Worm (Caenorhabditis elegans) whole organism, midembryonic: ENCODE results near the gene lin-54.
A peak's percentile ranks its signal among the peaks of the same experiment; 100 is the strongest.

ENCODE experiments used
- T22C8.4 ChIP-seq: fragments of 200-800 bp; sonication (Bioruptor generic); IDR thresholded peaks from 2 replicates; pipeline ENCODE4 v1.3.6; 2022; ENCODE audit warnings: missing genetic modification characterization, missing compliant biosample characterization
- cog-1 ChIP-seq: sonication (generic microtip); optimal IDR thresholded peaks from 2 replicates; lab custom pipeline; 2016; ENCODE audit warnings: missing genetic modification characterization, missing compliant biosample characterization
- flt-1 ChIP-seq: fragments of 200-800 bp; sonication (Bioruptor generic); IDR thresholded peaks from 2 replicates; pipeline ENCODE4 v1.3.6; 2022; ENCODE audit warnings: missing genetic modification characterization, missing compliant biosample characterization
- klf-2 ChIP-seq: fragments of 200-800 bp; sonication (Bioruptor generic); conservative IDR thresholded peaks from 2 replicates; pipeline ENCODE4 v1.3.6; 2022; ENCODE audit warnings: missing genetic modification reagents, missing genetic modification characterization, missing compliant biosample characterization
- med-1 ChIP-seq: sonication (generic microtip); optimal IDR thresholded peaks from 2 replicates; lab custom pipeline; 2017; ENCODE audit warnings: missing genetic modification characterization, mild to moderate bottlenecking, missing compliant biosample characterization, antibody characterized with exemption, missing genetic modification reagents; ENCODE audit not compliant: insufficient read depth
- ref-1 ChIP-seq: fragments of 200-800 bp; sonication (Bioruptor generic); conservative IDR thresholded peaks from 2 replicates; pipeline ENCODE4 v1.3.6; 2022; ENCODE audit warnings: missing genetic modification reagents, missing genetic modification characterization, missing compliant biosample characterization
- tab-1 ChIP-seq: fragments of 200-800 bp; sonication (Bioruptor generic); IDR thresholded peaks from 2 replicates; pipeline ENCODE4 v1.3.6; 2022; ENCODE audit warnings: missing genetic modification characterization, missing compliant biosample characterization
- ztf-23 ChIP-seq: fragments of 200-800 bp; sonication (Bioruptor generic); IDR thresholded peaks from 2 replicates; pipeline ENCODE4 v1.3.6; 2022; ENCODE audit warnings: missing genetic modification reagents, missing genetic modification characterization, missing compliant biosample characterization
- ztf-29 ChIP-seq: fragments of 200-800 bp; sonication (Bioruptor generic); IDR thresholded peaks from 2 replicates; pipeline ENCODE4 v1.3.6; 2022; ENCODE audit warnings: missing genetic modification reagents, missing genetic modification characterization, missing compliant biosample characterization

Gene lin-54

DNA sequence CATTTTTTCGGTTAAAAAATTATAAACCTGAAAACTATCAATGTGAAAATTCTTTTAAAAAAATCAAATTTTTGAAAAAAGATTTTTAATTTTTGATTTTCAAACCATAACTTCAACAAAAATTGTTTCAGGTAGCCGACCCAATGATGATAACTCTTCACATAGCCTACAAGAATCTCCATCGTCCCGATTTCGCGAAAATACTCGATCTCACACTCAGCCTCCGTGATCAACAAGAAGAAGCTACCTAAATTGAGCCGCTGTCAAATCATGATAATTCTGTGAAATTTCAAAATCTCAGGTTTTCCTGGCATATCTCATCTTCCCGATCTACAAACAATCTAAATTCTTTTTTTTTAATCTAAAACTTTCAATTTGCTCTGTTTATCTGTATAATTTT, 9.4 kb downstream of the lin-54 start:
- no peak for TF ChIP-seq ztf-29
- no peak for TF ChIP-seq tab-1 (GFP tag; lab: Robert Waterston, UW)
- TF ChIP-seq ref-1 (GFP tag; lab: Robert Waterston, UW), result no peak
- TF ChIP-seq T22C8.4 (GFP tag; lab: Robert Waterston, UW), result no peak
- TF ChIP-seq med-1 (GFP tag; lab: Kevin White, UChicago), result no peak
- TF ChIP-seq flt-1, result no peak
- no peak for TF ChIP-seq ztf-23 (GFP tag; lab: Robert Waterston, UW)
- TF ChIP-seq cog-1, result no peak
- no peak for TF ChIP-seq klf-2 (GFP tag; lab: Robert Waterston, UW)

DNA sequence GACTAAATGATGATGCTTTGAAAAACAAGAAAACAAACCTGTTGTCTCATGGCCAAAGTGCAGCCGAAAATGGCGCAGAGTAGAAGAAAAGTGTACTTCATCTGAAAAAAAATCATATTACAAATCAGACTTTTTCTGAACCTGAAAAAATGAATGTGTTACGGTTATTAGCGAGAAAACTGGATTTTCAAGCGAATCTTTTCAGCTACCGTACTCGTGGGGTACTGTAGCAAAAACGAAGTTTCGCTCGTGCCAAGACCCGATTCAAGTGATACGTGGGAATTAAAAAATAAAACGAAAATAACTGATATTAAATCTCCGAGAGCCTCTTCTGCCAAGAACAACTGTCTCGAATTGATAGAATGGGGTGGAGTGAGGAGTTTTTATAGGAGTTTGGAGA, 11.4 kb downstream of the lin-54 start, which contains the start of gene ttr-51:
ttr-51 (minus strand) TSS at position 101 of the 400 bp plus-strand sequence.
- no peak for TF ChIP-seq flt-1
- TF ChIP-seq tab-1 (GFP tag; lab: Robert Waterston, UW), result no peak
- no peak for TF ChIP-seq ztf-23 (GFP tag; lab: Robert Waterston, UW)
- no peak for TF ChIP-seq ref-1 (GFP tag; lab: Robert Waterston, UW)
- no peak for TF ChIP-seq T22C8.4 (GFP tag; lab: Robert Waterston, UW)
- no peak for TF ChIP-seq ztf-29
- no peak for TF ChIP-seq med-1 (GFP tag; lab: Kevin White, UChicago)
- TF ChIP-seq klf-2 (GFP tag; lab: Robert Waterston, UW), result no peak
- no peak for TF ChIP-seq cog-1

DNA sequence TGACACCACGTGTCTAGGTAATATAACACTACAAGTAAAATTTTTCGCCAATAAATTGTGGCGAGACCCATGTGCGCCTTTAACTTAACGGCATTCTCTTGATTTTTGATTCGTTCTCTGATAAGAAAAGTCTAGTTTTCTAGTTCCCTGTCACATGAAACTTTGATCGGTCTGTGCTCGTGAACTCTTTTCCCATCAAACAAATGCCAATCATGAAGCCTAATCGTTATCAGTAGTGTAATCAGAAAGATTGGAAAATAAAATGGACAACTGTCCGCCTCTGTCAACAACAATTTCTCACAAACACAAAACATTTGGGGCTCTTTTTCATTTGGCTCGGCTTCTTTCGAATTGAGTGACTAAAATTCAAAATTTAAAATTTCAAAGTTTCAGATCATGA, 13.0 kb downstream of the lin-54 start, which contains the start of gene ttr-45:
ttr-45 (plus strand) TSS at position 385 of the 400 bp plus-strand sequence.
- TF ChIP-seq med-1 (GFP tag; lab: Kevin White, UChicago) (no peak), ztf-29 (no peak), klf-2 (GFP tag; lab: Robert Waterston, UW) (no peak), cog-1 (no peak), ref-1 (GFP tag; lab: Robert Waterston, UW) (no peak), tab-1 (GFP tag; lab: Robert Waterston, UW) (no peak), ztf-23 (GFP tag; lab: Robert Waterston, UW) (no peak), T22C8.4 (GFP tag; lab: Robert Waterston, UW) (no peak), flt-1 (no peak)

DNA sequence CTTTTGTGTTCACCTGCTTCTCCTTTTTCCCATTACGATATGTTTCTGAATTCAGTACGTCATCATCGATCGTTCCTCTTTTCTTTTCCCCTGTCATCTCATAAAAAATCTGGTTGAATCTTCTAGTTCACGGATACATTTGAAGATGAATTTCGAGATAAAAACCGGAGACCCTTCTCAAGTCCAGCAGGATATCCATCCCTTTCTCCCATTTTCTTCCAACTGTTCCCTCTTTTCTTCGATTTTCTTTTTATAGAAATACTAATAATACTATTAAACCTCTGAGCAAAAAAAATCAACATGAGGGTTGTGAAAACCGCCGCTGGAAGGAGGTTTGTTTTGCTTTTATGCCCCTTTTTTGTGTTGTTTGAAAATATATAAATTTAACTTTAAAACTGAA, 15.0 kb downstream of the lin-54 start, which contains the start of gene bus-12:
bus-12 (plus strand) TSS at position 301 of the 400 bp plus-strand sequence.
- no peak for TF ChIP-seq med-1 (GFP tag; lab: Kevin White, UChicago)

DNA sequence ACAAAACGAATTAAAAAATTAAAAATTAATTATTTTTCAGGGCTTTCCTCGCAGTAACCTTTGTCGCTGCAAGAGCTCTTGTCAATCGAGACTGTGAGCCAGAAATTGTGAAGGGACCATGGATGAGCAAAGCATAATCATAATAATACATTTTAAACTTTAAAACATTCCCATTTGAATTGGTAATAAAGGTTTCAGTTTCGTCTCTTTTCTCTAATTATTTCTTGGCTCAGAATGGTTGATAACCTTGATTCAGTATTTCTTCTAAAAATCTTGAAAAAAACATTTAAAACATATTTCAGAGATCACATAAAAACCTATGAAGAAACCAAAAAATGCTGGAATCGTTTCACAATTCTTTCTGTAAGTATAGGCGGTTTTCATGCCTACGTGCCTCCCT, 18.0 kb downstream of the lin-54 start, which contains the start of gene JC8.16:
JC8.16 (plus strand) TSS at position 301 of the 400 bp plus-strand sequence.
- no peak for TF ChIP-seq tab-1 (GFP tag; lab: Robert Waterston, UW)
- TF ChIP-seq flt-1, result no peak
- no peak for TF ChIP-seq klf-2 (GFP tag; lab: Robert Waterston, UW)
- TF ChIP-seq ref-1 (GFP tag; lab: Robert Waterston, UW), result no peak
- no peak for TF ChIP-seq med-1 (GFP tag; lab: Kevin White, UChicago)
- TF ChIP-seq cog-1, result no peak
- no peak for TF ChIP-seq T22C8.4 (GFP tag; lab: Robert Waterston, UW)
- TF ChIP-seq ztf-29, result no peak
- no peak for TF ChIP-seq ztf-23 (GFP tag; lab: Robert Waterston, UW)

DNA sequence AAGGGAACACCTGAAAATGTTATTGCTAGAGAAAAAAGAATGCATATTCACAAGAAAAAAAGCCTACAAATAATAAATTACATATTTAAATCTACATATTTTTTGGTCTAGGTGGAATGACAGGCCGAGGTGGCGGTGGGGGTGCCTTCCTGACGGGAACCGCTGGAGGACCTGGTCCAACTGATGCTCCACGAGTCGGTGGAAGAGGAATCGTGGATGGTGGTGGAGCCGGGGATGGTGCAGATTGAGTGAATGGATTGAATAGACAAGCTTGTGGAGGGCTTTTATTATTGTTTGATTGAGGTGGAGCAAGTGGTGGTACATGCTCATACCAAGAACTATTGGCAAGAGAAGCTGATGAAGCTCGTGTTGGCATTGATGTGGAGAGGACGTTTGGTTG, 20.9 kb downstream of the lin-54 start:
- no peak for TF ChIP-seq T22C8.4 (GFP tag; lab: Robert Waterston, UW)
- no peak for TF ChIP-seq med-1 (GFP tag; lab: Kevin White, UChicago)
- TF ChIP-seq ztf-23 (GFP tag; lab: Robert Waterston, UW), result no peak
- TF ChIP-seq ref-1 (GFP tag; lab: Robert Waterston, UW), result no peak
- no peak for TF ChIP-seq ztf-29
- no peak for TF ChIP-seq klf-2 (GFP tag; lab: Robert Waterston, UW)
- TF ChIP-seq flt-1, result no peak
- no peak for TF ChIP-seq cog-1
- TF ChIP-seq tab-1 (GFP tag; lab: Robert Waterston, UW), result no peak

DNA sequence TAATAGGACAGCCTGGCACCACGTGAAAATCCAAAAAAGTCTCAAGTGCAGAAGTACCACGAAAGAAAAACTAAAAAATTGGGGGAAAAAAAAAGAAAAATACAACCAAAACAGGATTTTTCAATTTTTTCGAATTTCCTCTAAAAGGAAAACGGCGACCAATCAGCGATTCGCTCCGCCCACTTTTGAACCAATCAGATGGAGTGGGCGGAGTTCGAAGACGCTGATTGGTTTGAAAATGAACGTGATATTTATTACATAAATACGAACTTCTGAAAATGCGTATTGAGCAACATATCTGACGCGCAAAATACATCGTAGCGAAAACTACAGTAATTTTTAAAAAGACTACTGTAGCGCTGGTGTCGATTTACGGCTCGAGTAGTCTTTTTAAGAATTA, 27.5 kb downstream of the lin-54 start:
- no peak for TF ChIP-seq ztf-29

DNA sequence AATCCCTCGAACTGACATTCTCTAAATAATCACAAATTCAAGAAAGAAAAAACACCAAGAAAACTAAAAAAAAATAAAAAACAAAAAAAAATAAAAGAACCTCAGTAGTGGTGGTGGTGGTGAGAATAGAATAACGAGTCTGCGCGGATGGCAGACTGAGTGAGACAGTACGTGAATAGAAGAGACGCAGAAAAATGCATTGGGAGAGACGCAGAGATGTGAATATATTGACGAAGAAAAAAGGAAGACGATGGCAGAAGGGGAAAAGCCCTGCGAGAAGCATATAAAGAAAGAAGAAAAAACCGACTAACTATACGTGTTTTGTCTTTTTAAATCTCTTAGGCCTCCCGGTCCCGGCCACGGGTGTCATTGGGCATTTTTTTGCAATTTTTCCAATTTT, 31.6 kb downstream of the lin-54 start, which contains the start of gene unc-26:
unc-26 (minus strand) TSS at position 23 of the 400 bp plus-strand sequence.
- 0 out of 2 replicates have a peak, but pooled peaks have one; percentile 32 for TF ChIP-seq flt-1
- TF ChIP-seq T22C8.4 (GFP tag; lab: Robert Waterston, UW), result no peak
- no peak for TF ChIP-seq ztf-23 (GFP tag; lab: Robert Waterston, UW)
- TF ChIP-seq ref-1 (GFP tag; lab: Robert Waterston, UW), result no peak
- no peak for TF ChIP-seq klf-2 (GFP tag; lab: Robert Waterston, UW)
- no peak for TF ChIP-seq med-1 (GFP tag; lab: Kevin White, UChicago)
- no peak for TF ChIP-seq ztf-29

DNA sequence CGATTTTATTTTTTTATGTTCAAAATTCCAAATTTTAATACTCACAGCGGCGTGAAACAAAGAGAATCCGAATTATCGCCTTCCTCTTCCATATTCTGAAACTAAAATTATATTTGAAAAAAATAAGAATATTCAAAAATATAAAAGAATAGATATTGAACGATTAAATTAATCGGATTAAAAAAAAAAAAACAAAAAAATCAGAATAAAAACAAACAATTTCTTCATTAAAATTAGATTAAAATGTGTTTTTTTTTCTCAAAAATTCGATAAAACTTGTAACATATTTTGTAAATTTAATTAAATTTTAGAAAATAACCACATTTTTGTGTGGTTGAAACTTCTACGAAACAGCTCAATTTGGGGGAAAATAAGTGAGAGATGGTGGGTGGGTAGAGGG, 41.9 kb downstream of the lin-54 start, which contains the start of gene cpsf-3:
cpsf-3 (minus strand) TSS at position 101 of the 400 bp plus-strand sequence.
- TF ChIP-seq tab-1 (GFP tag; lab: Robert Waterston, UW) (no peak), T22C8.4 (GFP tag; lab: Robert Waterston, UW) (no peak), ref-1 (GFP tag; lab: Robert Waterston, UW) (no peak), cog-1 (no peak), med-1 (GFP tag; lab: Kevin White, UChicago) (no peak), klf-2 (GFP tag; lab: Robert Waterston, UW) (no peak), flt-1 (no peak), ztf-29 (no peak), ztf-23 (GFP tag; lab: Robert Waterston, UW) (no peak)

DNA sequence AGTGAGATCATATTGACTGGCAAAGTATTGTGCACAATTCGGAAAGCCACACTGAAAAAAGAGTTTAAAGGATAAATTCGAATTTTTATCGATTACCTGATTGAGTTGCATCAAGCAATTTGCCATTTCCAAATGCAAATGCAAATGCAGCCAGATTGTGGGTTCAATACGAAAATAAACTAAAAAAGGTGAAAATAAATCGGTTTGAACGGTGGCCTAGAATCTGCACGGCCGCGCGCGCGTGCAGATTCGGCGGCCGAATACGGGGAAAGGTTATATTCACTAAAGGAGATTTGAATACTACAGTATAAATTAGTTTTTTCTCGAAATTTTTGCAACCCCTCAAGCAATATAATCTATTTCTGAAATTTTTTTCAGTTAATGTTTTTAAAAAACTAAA, 48.5 kb downstream of the lin-54 start, which contains the start of gene Y67H2A.10:
Y67H2A.10 (minus strand) TSS at position 184 of the 400 bp plus-strand sequence.
- TF ChIP-seq klf-2 (GFP tag; lab: Robert Waterston, UW) (no peak), ref-1 (GFP tag; lab: Robert Waterston, UW) (no peak), ztf-29 (no peak), T22C8.4 (GFP tag; lab: Robert Waterston, UW) (no peak), tab-1 (GFP tag; lab: Robert Waterston, UW) (no peak), med-1 (GFP tag; lab: Kevin White, UChicago) (no peak), flt-1 (no peak), ztf-23 (GFP tag; lab: Robert Waterston, UW) (no peak), cog-1 (no peak)
